Worm (Caenorhabditis elegans) whole organism, L3 larva: Measurements from ENCODE around the gene F57G4.11.
A peak's percentile ranks its signal among the peaks of the same experiment; 100 is the strongest.
"Not testable (repeated sequence)": the region's sequence is repeated elsewhere in the genome, so short reads cannot be mapped to it uniquely, and the experiment has no call there.

Experiments
- R02D3.7 ChIP-seq: fragments of 150-350 bp; optimal IDR thresholded peaks from 2 replicates; lab custom pipeline; 2014; ENCODE audit warnings: missing biosample characterization, missing genetic modification characterization
- ZK546.5 ChIP-seq: sonication (generic microtip); optimal IDR thresholded peaks from 2 replicates; lab custom pipeline; 2017; ENCODE audit warnings: missing biosample characterization, missing genetic modification characterization
- aly-2 ChIP-seq: fragments of 150-350 bp; optimal IDR thresholded peaks from 2 replicates; lab custom pipeline; 2014; ENCODE audit warnings: missing biosample characterization, missing genetic modification characterization
- ama-1 ChIP-seq: fragments of 150-350 bp; optimal IDR thresholded peaks from 2 replicates; lab custom pipeline; 2018
- ceh-16 ChIP-seq: sonication (generic microtip); optimal IDR thresholded peaks from 2 replicates; lab custom pipeline; 2017; ENCODE audit warnings: missing biosample characterization, missing genetic modification characterization
- ceh-28 ChIP-seq: fragments of 150-350 bp; optimal IDR thresholded peaks from 2 replicates; lab custom pipeline; 2014; ENCODE audit warnings: missing biosample characterization, missing genetic modification reagents, missing genetic modification characterization
- ceh-9 ChIP-seq: sonication (generic microtip); optimal IDR thresholded peaks from 2 replicates; lab custom pipeline; 2018; ENCODE audit warnings: missing biosample characterization, missing genetic modification characterization
- daf-12 ChIP-seq: fragments of 150-350 bp; optimal IDR thresholded peaks from 2 replicates; lab custom pipeline; 2014; ENCODE audit warnings: missing biosample characterization, missing genetic modification reagents, missing genetic modification characterization
- egl-27 ChIP-seq: sonication (generic microtip); optimal IDR thresholded peaks from 4 replicates; lab custom pipeline; 2017; ENCODE audit warnings: missing biosample characterization, missing genetic modification reagents, missing genetic modification characterization
- elt-1 ChIP-seq: fragments of 150-350 bp; optimal IDR thresholded peaks from 2 replicates; lab custom pipeline; 2014; ENCODE audit warnings: missing biosample characterization, missing genetic modification characterization
- elt-2 ChIP-seq: sonication (generic microtip); optimal IDR thresholded peaks from 2 replicates; lab custom pipeline; 2016; ENCODE audit warnings: missing genetic modification reagents, mild to moderate bottlenecking, missing genetic modification characterization, missing compliant biosample characterization
- elt-3 ChIP-seq, 3 experiments: fragments of 150-350 bp in 1 of 3; sonication (generic microtip) in 2 of 3; optimal IDR thresholded peaks; 2 replicates in 2 of 3; 4 replicates in 1 of 3; lab custom pipeline; 2014 to 2017; ENCODE audit warnings: missing biosample characterization in 3 of 3, missing genetic modification characterization in 3 of 3
- eor-1 ChIP-seq, 2 experiments: fragments of 150-350 bp; optimal IDR thresholded peaks; 2 replicates each; lab custom pipeline; 2014 to 2018; ENCODE audit warnings: missing biosample characterization in 2 of 2, missing genetic modification characterization in 2 of 2
- fkh-10 ChIP-seq: sonication (generic microtip); optimal IDR thresholded peaks from 2 replicates; lab custom pipeline; 2017; ENCODE audit warnings: missing biosample characterization, missing genetic modification reagents, missing genetic modification characterization
- fkh-2 ChIP-seq: fragments of 150-350 bp; optimal IDR thresholded peaks from 2 replicates; lab custom pipeline; 2014; ENCODE audit warnings: missing biosample characterization, missing genetic modification reagents, missing genetic modification characterization
- jun-1 ChIP-seq: fragments of 150-350 bp; optimal IDR thresholded peaks from 2 replicates; lab custom pipeline; 2014; ENCODE audit warnings: missing biosample characterization, missing genetic modification reagents, missing genetic modification characterization
- lin-39 ChIP-seq: fragments of 150-350 bp; optimal IDR thresholded peaks from 2 replicates; lab custom pipeline; 2018; ENCODE audit warnings: missing biosample characterization, missing genetic modification reagents, missing genetic modification characterization
- mml-1 ChIP-seq: fragments of 150-350 bp; sonication (generic microtip); optimal IDR thresholded peaks from 3 replicates; lab custom pipeline; 2014; ENCODE audit warnings: missing biosample characterization, missing genetic modification characterization
- nfya-1 ChIP-seq: sonication (generic microtip); optimal IDR thresholded peaks from 2 replicates; lab custom pipeline; 2017; ENCODE audit warnings: missing genetic modification characterization, mild to moderate bottlenecking, missing compliant biosample characterization, antibody characterized with exemption, moderate library complexity; ENCODE audit not compliant: insufficient read depth
- nhr-11 ChIP-seq: fragments of 150-350 bp; optimal IDR thresholded peaks from 2 replicates; lab custom pipeline; 2014; ENCODE audit warnings: missing biosample characterization, missing genetic modification characterization
- nhr-12 ChIP-seq: fragments of 150-350 bp; optimal IDR thresholded peaks from 2 replicates; lab custom pipeline; 2014; ENCODE audit warnings: missing biosample characterization, missing genetic modification characterization
- nhr-23 ChIP-seq: fragments of 150-350 bp; optimal IDR thresholded peaks from 2 replicates; lab custom pipeline; 2014; ENCODE audit warnings: missing biosample characterization, missing genetic modification reagents, missing genetic modification characterization
- nhr-237 ChIP-seq: fragments of 150-350 bp; optimal IDR thresholded peaks from 2 replicates; lab custom pipeline; 2014; ENCODE audit warnings: missing biosample characterization, missing genetic modification characterization
- nhr-25 ChIP-seq: sonication (generic microtip); optimal IDR thresholded peaks from 2 replicates; lab custom pipeline; 2017; ENCODE audit warnings: missing biosample characterization, missing genetic modification characterization
- nhr-43 ChIP-seq: sonication (generic microtip); optimal IDR thresholded peaks from 2 replicates; lab custom pipeline; 2016; ENCODE audit warnings: mild to moderate bottlenecking, missing genetic modification characterization, missing compliant biosample characterization; ENCODE audit not compliant: poor library complexity, severe bottlenecking
- nhr-67 ChIP-seq: fragments of 150-350 bp; optimal IDR thresholded peaks from 2 replicates; lab custom pipeline; 2014; ENCODE audit warnings: missing biosample characterization, missing genetic modification characterization
- nhr-76 ChIP-seq: fragments of 150-350 bp; sonication (generic microtip); optimal IDR thresholded peaks from 5 replicates; lab custom pipeline; 2014; ENCODE audit warnings: missing biosample characterization, missing genetic modification characterization
- pha-4 ChIP-seq: fragments of 150-350 bp; optimal IDR thresholded peaks from 2 replicates; lab custom pipeline; 2014; ENCODE audit warnings: missing biosample characterization, missing genetic modification reagents, missing genetic modification characterization
- pqm-1 ChIP-seq: fragments of 150-350 bp; optimal IDR thresholded peaks from 2 replicates; lab custom pipeline; 2017; ENCODE audit warnings: missing biosample characterization, missing genetic modification characterization, inconsistent platforms
- sea-2 ChIP-seq: fragments of 150-350 bp; sonication (generic microtip); optimal IDR thresholded peaks from 4 replicates; lab custom pipeline; 2014; ENCODE audit warnings: missing biosample characterization, missing genetic modification reagents, missing genetic modification characterization
- skn-1 ChIP-seq: fragments of 150-350 bp; optimal IDR thresholded peaks from 2 replicates; lab custom pipeline; 2014; ENCODE audit warnings: missing biosample characterization, missing genetic modification characterization
- snpc-4 ChIP-seq: fragments of 150-350 bp; optimal IDR thresholded peaks from 2 replicates; lab custom pipeline; 2014; ENCODE audit warnings: missing biosample characterization, missing genetic modification characterization
- tbx-2 ChIP-seq: sonication (generic microtip); optimal IDR thresholded peaks from 2 replicates; lab custom pipeline; 2016; ENCODE audit warnings: mild to moderate bottlenecking, missing genetic modification characterization, missing compliant biosample characterization
- unc-62 ChIP-seq: fragments of 150-350 bp; sonication (generic microtip); optimal IDR thresholded peaks from 4 replicates; lab custom pipeline; 2014; ENCODE audit warnings: missing biosample characterization, missing genetic modification reagents, missing genetic modification characterization
- zag-1 ChIP-seq: fragments of 150-350 bp; optimal IDR thresholded peaks from 2 replicates; lab custom pipeline; 2014; ENCODE audit warnings: missing biosample characterization, missing genetic modification characterization
- ztf-4 ChIP-seq: fragments of 150-350 bp; optimal IDR thresholded peaks from 2 replicates; lab custom pipeline; 2014; ENCODE audit warnings: missing biosample characterization, missing genetic modification characterization

The F57G4.11 gene

DNA sequence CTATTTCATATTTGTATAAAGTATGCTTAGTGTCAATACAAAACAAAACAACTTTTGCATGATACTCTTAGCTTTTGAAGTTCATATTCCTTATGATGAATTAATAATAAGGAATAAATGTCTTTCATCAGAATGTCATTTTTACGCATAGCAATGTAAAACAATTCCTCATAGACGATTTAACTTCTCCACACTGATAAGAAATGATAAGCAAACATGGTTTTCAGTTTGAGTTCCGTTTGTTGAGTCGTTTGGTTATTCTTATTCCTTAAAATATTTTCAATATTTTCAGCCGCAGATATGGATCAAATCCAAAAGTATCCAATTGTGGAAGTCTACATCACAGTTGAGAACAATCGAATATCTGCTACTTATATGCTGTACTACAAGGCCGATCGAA is at the start of gene F57G4.11:
Gene F57G4.11 (plus strand): TSS at position 301 of the 400 bp plus-strand sequence.
- TF ChIP-seq nhr-67 (no peak), fkh-2 (tag; lab: Kevin White, UChicago) (no peak), nhr-76 (tag; lab: Kevin White, UChicago) (no peak), ceh-9 (tag; lab: Kevin White, UChicago) (no peak), nhr-43 (tag; lab: Kevin White, UChicago) (no peak), jun-1 (no peak), snpc-4 (tag; lab: Kevin White, UChicago) (no peak), ama-1 (lab: Kevin White, UChicago) (no peak), zag-1 (tag; lab: Kevin White, UChicago) (no peak), daf-12 (no peak)
- TF ChIP-seq, all 47 proteins: peak for 0

ce11 chrV:17580017-17580416 is 45.0 kb upstream of the F57G4.11 start:
- TF ChIP-seq nfya-1 (tag; lab: Kevin White, UChicago): no peak
- TF ChIP-seq ceh-16 (tag; lab: Kevin White, UChicago): no peak
- no peak for TF ChIP-seq ceh-9 (tag; lab: Kevin White, UChicago)
- TF ChIP-seq elt-3 (tag; optimal IDR thresholded peaks at IDR 0.05; lab: Kevin White, UChicago): no peak
- no peak for TF ChIP-seq R02D3.7 (tag; lab: Kevin White, UChicago)
- TF ChIP-seq mml-1 (tag; lab: Kevin White, UChicago): no peak
- no peak for TF ChIP-seq snpc-4 (tag; lab: Kevin White, UChicago)
- no peak for TF ChIP-seq fkh-2 (tag; lab: Kevin White, UChicago)
- no peak for TF ChIP-seq ZK546.5 (tag; lab: Kevin White, UChicago)
- no peak for TF ChIP-seq elt-1 (tag; lab: Kevin White, UChicago)
- TF ChIP-seq eor-1 (tag; optimal IDR thresholded peaks at IDR 0.05; lab: Kevin White, UChicago): no peak
- TF ChIP-seq nhr-12 (tag; lab: Kevin White, UChicago): no peak
- TF ChIP-seq nhr-76 (tag; lab: Kevin White, UChicago): no peak
- TF ChIP-seq unc-62 (GFP tag; lab: Kevin White, UChicago): no peak
- TF ChIP-seq daf-12: no peak
- no peak for TF ChIP-seq skn-1 (tag; lab: Kevin White, UChicago)
- TF ChIP-seq aly-2: no peak
- no peak for TF ChIP-seq nhr-11 (tag; lab: Kevin White, UChicago)
- no peak for TF ChIP-seq nhr-237 (tag; lab: Kevin White, UChicago)
- no peak for TF ChIP-seq lin-39 (tag; lab: Kevin White, UChicago)

- not testable (repeated sequence) for TF ChIP-seq skn-1, nhr-43, ceh-28 (tag; lab: Kevin White, UChicago)
Observed at ce11 chrV:17584352-17584843, 40.6 kb upstream of the F57G4.11 start, which contains the start of gene fbxa-133. TSS of gene fbxa-133 (plus strand) at chrV:17584793.

DNA sequence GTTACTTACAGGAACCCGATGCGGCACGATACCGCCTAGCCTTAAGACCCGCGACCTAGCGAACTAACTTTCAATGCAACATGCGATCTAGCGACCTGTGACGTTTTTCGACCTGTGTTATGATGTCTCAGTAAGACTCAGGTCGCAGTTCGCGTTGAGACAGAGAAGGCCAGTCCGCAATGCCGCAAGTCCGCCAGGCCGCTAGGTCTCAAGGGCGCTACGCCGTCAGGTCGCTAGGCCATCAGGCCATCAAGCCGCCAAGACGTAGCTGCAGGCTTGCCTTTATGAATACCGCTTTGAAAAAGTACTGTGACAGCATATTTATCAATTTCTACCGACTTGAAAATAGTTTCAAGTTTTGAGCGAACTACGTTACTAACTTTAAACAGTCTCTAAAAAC is 29.3 kb upstream of the F57G4.11 start:
- TF ChIP-seq ceh-9 (tag; lab: Kevin White, UChicago) (no peak), fkh-10 (GFP tag; lab: Kevin White, UChicago) (no peak), sea-2 (no peak), ztf-4 (tag; lab: Kevin White, UChicago) (no peak), pha-4 (tag; lab: Kevin White, UChicago) (no peak), snpc-4 (tag; lab: Kevin White, UChicago) (no peak), ceh-28 (tag; lab: Kevin White, UChicago) (no peak), eor-1 (tag; optimal IDR thresholded peaks at IDR 0.05; lab: Kevin White, UChicago) (no peak), egl-27 (tag; lab: Kevin White, UChicago) (no peak), nhr-25 (tag; lab: Kevin White, UChicago) (no peak)

DNA sequence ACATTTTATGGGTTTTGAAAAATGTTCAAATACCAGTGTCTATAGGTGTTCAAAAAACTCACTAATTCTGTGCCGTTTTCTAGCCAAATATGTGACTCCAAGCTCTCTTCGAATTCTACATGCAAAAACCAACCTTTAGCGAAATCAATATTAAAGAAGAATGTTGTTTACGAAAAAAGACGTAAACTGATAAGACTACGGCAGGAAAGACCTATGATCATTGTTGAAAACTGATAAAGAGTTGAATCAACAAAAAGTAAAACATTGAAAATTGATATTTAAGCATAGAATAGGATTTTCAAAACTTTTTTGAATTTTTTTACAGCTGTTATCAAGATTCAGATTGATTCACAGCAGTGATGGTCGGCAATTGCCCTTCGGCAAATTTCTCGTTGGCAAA is 26.2 kb upstream of the F57G4.11 start, which contains the start of gene Y6G8.2:
Gene Y6G8.2 (minus strand): TSS at position 147 of the 400 bp plus-strand sequence.
- peak; percentile 88 for TF ChIP-seq elt-2 (tag; lab: Kevin White, UChicago)
- TF ChIP-seq tbx-2 (tag; lab: Kevin White, UChicago): no peak
- peak; percentile 80 for TF ChIP-seq pqm-1
- no peak for TF ChIP-seq nhr-23 (tag; lab: Kevin White, UChicago)
- peak; percentile 61 for TF ChIP-seq pha-4 (tag; lab: Kevin White, UChicago)
- TF ChIP-seq nhr-12 (tag; lab: Kevin White, UChicago): no peak
